Worm (Caenorhabditis elegans) whole organism, early embryonic: ENCODE results near the gene W03B1.5.

Experiments used
- B0310.2 ChIP-seq: sonication (generic microtip); optimal IDR thresholded peaks from 2 replicates; lab custom pipeline; 2016; ENCODE audit warnings: mild to moderate bottlenecking, missing genetic modification characterization, missing compliant biosample characterization
- F13C5.2 ChIP-seq: sonication (generic microtip); optimal IDR thresholded peaks from 2 replicates; lab custom pipeline; 2017; ENCODE audit warnings: mild to moderate bottlenecking, missing genetic modification characterization, inconsistent platforms, missing compliant biosample characterization
- aly-1 ChIP-seq: sonication (generic microtip); optimal IDR thresholded peaks from 2 replicates; lab custom pipeline; 2016; ENCODE audit warnings: missing genetic modification characterization, missing compliant biosample characterization
- ama-1 ChIP-seq: fragments of 150-350 bp; optimal IDR thresholded peaks from 2 replicates; lab custom pipeline; 2014
- ceh-13 ChIP-seq: fragments of 200-800 bp; sonication (Bioruptor generic); optimal IDR thresholded peaks from 2 replicates; lab custom pipeline; 2018; ENCODE audit warnings: mild to moderate bottlenecking, missing genetic modification characterization, missing compliant biosample characterization
- ceh-36 ChIP-seq: sonication (generic microtip); optimal IDR thresholded peaks from 2 replicates; lab custom pipeline; 2016; ENCODE audit warnings: missing genetic modification characterization, inconsistent platforms, missing compliant biosample characterization
- ets-7 ChIP-seq: sonication (generic microtip); optimal IDR thresholded peaks from 2 replicates; lab custom pipeline; 2016; ENCODE audit warnings: missing genotype, missing genetic modification characterization, missing compliant biosample characterization
- flt-1 ChIP-seq: fragments of 200-800 bp; sonication (Bioruptor generic); IDR thresholded peaks from 2 replicates; pipeline ENCODE4 v1.3.6; 2022; ENCODE audit warnings: missing genetic modification characterization, missing compliant biosample characterization
- hmbx-1 ChIP-seq: sonication (generic microtip); optimal IDR thresholded peaks from 2 replicates; lab custom pipeline; 2016; ENCODE audit warnings: mild to moderate bottlenecking, missing genetic modification characterization, missing compliant biosample characterization
- hmg-4 ChIP-seq: fragments of 200-800 bp; sonication (Bioruptor generic); optimal IDR thresholded peaks from 2 replicates; lab custom pipeline; 2018; ENCODE audit warnings: mild to moderate bottlenecking, missing genetic modification characterization, missing compliant biosample characterization
- hnd-1 ChIP-seq: sonication (generic microtip); optimal IDR thresholded peaks from 2 replicates; lab custom pipeline; 2016; ENCODE audit warnings: missing genetic modification characterization, missing compliant biosample characterization
- pes-1 ChIP-seq: fragments of 200-800 bp; sonication (Bioruptor generic); IDR thresholded peaks from 2 replicates; pipeline ENCODE4 v1.3.6; 2022; ENCODE audit warnings: missing genetic modification reagents, missing genetic modification characterization, missing compliant biosample characterization
- scrt-1 ChIP-seq: fragments of 200-800 bp; sonication (Bioruptor generic); IDR thresholded peaks from 2 replicates; pipeline ENCODE4 v1.3.6; 2022; ENCODE audit warnings: missing genetic modification characterization, missing compliant biosample characterization
- sea-1 ChIP-seq: fragments of 200-800 bp; sonication (Bioruptor generic); conservative IDR thresholded peaks from 2 replicates; pipeline ENCODE4 v1.3.6; 2022; ENCODE audit warnings: missing genetic modification characterization, missing compliant biosample characterization
- tbx-11 ChIP-seq: fragments of 200-800 bp; sonication (Bioruptor generic); IDR thresholded peaks from 2 replicates; pipeline ENCODE4 v1.3.6; 2022; ENCODE audit warnings: missing genetic modification characterization, missing compliant biosample characterization
- tbx-37 ChIP-seq: fragments of 200-800 bp; sonication (Bioruptor generic); conservative IDR thresholded peaks from 2 replicates; pipeline ENCODE4 v1.3.6; 2022; ENCODE audit warnings: missing genetic modification reagents, missing genetic modification characterization, missing compliant biosample characterization
- tra-4 ChIP-seq: sonication (generic microtip); optimal IDR thresholded peaks from 2 replicates; lab custom pipeline; 2017; ENCODE audit warnings: missing genetic modification characterization, missing compliant biosample characterization

Gene W03B1.5

ce11 chrIV:4397111-4397510, 48.9 kb downstream of the W03B1.5 start:
- TF ChIP-seq sea-1 (GFP tag; lab: Robert Waterston, UW) (no peak), hnd-1 (tag; lab: Kevin White, UChicago) (no peak), tra-4 (tag; lab: Kevin White, UChicago) (no peak), F13C5.2 (no peak), hmg-4 (no peak), ceh-13 (GFP tag; lab: Kevin White, UChicago) (no peak), pes-1 (GFP tag; lab: Robert Waterston, UW) (no peak), ama-1 (lab: Kevin White, UChicago) (no peak), ets-7 (no peak), hmbx-1 (no peak), flt-1 (no peak), ceh-36 (tag; lab: Kevin White, UChicago) (no peak), B0310.2 (tag; lab: Kevin White, UChicago) (no peak), aly-1 (tag; lab: Kevin White, UChicago) (no peak), tbx-37 (GFP tag; lab: Robert Waterston, UW) (no peak), scrt-1 (GFP tag; lab: Robert Waterston, UW) (no peak), tbx-11 (GFP tag; lab: Robert Waterston, UW) (no peak)

DNA sequence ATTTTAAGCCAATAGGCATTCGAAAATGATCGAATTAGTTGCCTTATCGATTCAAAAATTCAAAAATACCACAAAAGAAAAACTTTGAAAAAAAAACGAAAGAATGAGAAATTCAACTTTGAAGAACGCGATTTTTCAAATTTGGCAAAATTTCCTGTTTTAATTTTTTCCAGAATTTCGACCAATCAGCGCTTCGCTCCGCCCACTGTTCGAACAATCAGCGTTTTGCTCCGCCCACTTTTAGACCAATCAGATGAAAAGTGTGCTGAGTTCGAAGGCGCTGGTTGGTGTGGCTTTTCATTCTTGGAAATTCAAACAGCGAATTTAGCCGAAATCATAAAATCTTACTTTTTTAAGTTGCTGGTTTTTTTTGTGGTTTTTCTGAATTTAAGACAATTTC, 49.3 kb downstream of the W03B1.5 start:
- TF ChIP-seq tra-4 (tag; lab: Kevin White, UChicago) = no peak
- TF ChIP-seq sea-1 (GFP tag; lab: Robert Waterston, UW) = no peak
- TF ChIP-seq hmg-4 = no peak
- no peak for TF ChIP-seq B0310.2 (tag; lab: Kevin White, UChicago)
- no peak for TF ChIP-seq flt-1
- no peak for TF ChIP-seq scrt-1 (GFP tag; lab: Robert Waterston, UW)
- no peak for TF ChIP-seq ceh-13 (GFP tag; lab: Kevin White, UChicago)
- no peak for TF ChIP-seq tbx-37 (GFP tag; lab: Robert Waterston, UW)
- no peak for TF ChIP-seq tbx-11 (GFP tag; lab: Robert Waterston, UW)
- TF ChIP-seq hnd-1 (tag; lab: Kevin White, UChicago) = no peak
- no peak for TF ChIP-seq hmbx-1
- TF ChIP-seq ceh-36 (tag; lab: Kevin White, UChicago) = no peak
- TF ChIP-seq ets-7 = no peak
- TF ChIP-seq ama-1 (lab: Kevin White, UChicago) = no peak
- TF ChIP-seq F13C5.2 = no peak
- TF ChIP-seq aly-1 (tag; lab: Kevin White, UChicago) = no peak

ce11 chrIV:4398420-4398819, 50.2 kb downstream of the W03B1.5 start:
- TF ChIP-seq aly-1 (tag; lab: Kevin White, UChicago) (no peak), hmg-4 (peak; percentile 32), ama-1 (lab: Kevin White, UChicago) (no peak)

- TF ChIP-seq F13C5.2 = no peak
- TF ChIP-seq tbx-11 (GFP tag; lab: Robert Waterston, UW) = no peak
- no peak for TF ChIP-seq scrt-1 (GFP tag; lab: Robert Waterston, UW)
- TF ChIP-seq B0310.2 (tag; lab: Kevin White, UChicago) = no peak
- no peak for TF ChIP-seq pes-1 (GFP tag; lab: Robert Waterston, UW)
- no peak for TF ChIP-seq flt-1
- TF ChIP-seq tra-4 (tag; lab: Kevin White, UChicago) = no peak
- no peak for TF ChIP-seq hmbx-1
- TF ChIP-seq ama-1 (lab: Kevin White, UChicago) = no peak
- no peak for TF ChIP-seq hnd-1 (tag; lab: Kevin White, UChicago)
- TF ChIP-seq ceh-13 (GFP tag; lab: Kevin White, UChicago) = no peak
- no peak for TF ChIP-seq tbx-37 (GFP tag; lab: Robert Waterston, UW)
- TF ChIP-seq ceh-36 (tag; lab: Kevin White, UChicago) = no peak
- TF ChIP-seq aly-1 (tag; lab: Kevin White, UChicago) = no peak
- no peak for TF ChIP-seq sea-1 (GFP tag; lab: Robert Waterston, UW)
- TF ChIP-seq ets-7 = no peak
- no peak for TF ChIP-seq hmg-4
Observed at ce11 chrIV:4398890-4399289, 50.6 kb downstream of the W03B1.5 start.

DNA sequence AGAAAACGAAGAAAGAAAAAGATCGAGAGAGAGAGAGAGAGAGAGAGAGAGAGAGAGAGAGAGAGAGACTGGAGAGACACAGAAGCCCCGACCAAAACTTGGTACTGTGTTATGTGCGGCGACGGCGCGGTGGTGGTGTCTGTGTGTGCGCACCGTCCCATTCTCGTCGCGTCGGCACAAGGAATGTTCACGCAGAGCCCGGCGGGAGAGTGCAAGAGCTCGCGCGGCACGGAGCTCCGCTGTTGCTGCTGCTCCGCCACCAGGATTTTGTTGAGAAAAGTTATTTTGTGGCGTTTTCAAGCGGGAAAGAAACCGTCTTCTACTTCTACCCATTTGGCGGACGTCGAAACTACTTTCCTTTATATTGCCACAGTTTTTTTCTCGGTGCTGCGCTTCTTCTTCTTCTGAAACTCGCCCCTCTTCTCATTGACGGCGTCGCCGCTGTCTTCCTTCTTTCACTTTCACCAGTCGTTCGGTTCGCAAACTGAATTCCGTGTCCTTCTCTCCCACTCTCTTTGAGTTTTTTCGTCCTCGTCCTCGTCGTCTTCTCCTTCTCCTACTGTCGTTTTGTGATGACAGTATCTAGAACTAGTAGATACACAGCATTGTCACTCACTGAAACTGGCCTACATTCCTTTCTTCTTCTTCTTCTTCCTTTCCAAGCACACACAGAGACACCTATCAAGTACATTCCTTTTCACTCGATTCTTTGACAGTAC, 51.3 kb downstream of the W03B1.5 start:
- no peak for TF ChIP-seq scrt-1 (GFP tag; lab: Robert Waterston, UW)
- TF ChIP-seq hmg-4 = peak; percentile 10
- TF ChIP-seq aly-1 (tag; lab: Kevin White, UChicago) = no peak
- no peak for TF ChIP-seq ceh-36 (tag; lab: Kevin White, UChicago)
- peak; percentile 23; the same call in 1 of the 2 replicates for TF ChIP-seq pes-1 (GFP tag; lab: Robert Waterston, UW)

ce11 chrIV:4400350-4401326, 52.4 kb downstream of the W03B1.5 start, which contains the start of gene Y24D9A.6:
Gene Y24D9A.6, minus strand, starts transcription at chrIV:4400400.
- TF ChIP-seq B0310.2 (tag; lab: Kevin White, UChicago) (no peak), ama-1 (lab: Kevin White, UChicago) (no peak), hmg-4 (no peak), hmbx-1 (no peak), tbx-11 (GFP tag; lab: Robert Waterston, UW) (no peak), hnd-1 (tag; lab: Kevin White, UChicago) (no peak), ets-7 (no peak), ceh-13 (GFP tag; lab: Kevin White, UChicago) (no peak), tbx-37 (GFP tag; lab: Robert Waterston, UW) (no peak), tra-4 (tag; lab: Kevin White, UChicago) (no peak), aly-1 (tag; lab: Kevin White, UChicago) (no peak)
